Fruit fly (Drosophila melanogaster) whole organism: Measurements from ENCODE around the gene CG1137.

ENCODE experiments used
- CG8478 ChIP-seq: fragments of >200 bp; optimal IDR thresholded peaks from 2 replicates; lab custom pipeline; 2018; ENCODE audit warnings: inconsistent platforms
- Dll ChIP-seq: fragments of >200 bp; optimal IDR thresholded peaks from 2 replicates; lab custom pipeline; 2017
- psq ChIP-seq: fragments of >200 bp; optimal IDR thresholded peaks from 2 replicates; lab custom pipeline; 2017
- usp ChIP-seq: fragments of >200 bp; optimal IDR thresholded peaks from 2 replicates; lab custom pipeline; 2017; ENCODE audit warnings: missing biosample characterization, missing genetic modification characterization, mixed read lengths

DNA sequence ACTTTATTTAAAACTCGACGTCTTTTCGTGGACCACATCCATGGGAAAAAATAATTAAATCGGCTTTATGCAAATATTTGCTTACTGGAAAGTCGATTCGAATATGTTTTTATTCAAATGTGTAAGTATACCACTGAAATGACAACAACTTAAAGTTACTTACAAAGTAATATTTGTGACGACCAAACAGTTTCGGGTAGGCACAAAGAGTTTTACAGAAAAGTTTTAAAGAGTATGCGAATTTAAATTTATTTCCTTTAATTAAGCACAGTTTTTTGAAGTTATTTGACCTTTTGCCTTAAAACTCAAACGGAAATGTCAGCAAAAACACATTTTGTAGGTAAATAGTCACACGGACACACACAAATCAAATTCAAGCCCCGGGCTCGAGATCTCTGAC is 11.4 kb downstream of the CG1137 start, which contains the start of gene Pif2:
- TF ChIP-seq psq (lab: Kevin White, UChicago), result no peak
- TF ChIP-seq usp (GFP tag; lab: Kevin White, UChicago), result no peak
- TF ChIP-seq CG8478 (lab: Kevin White, UChicago), result no peak
- no peak for TF ChIP-seq Dll (lab: Kevin White, UChicago)
